Worm (Caenorhabditis elegans): ENCODE results near the gene Y97E10AR.1.

Gene Y97E10AR.1

ce11 chrV:8050811-8051210 is 49.5 kb downstream of the Y97E10AR.1 start, which contains the start of gene col-43:
Gene col-43, minus strand, starts transcription at chrV:8050911.
- TF ChIP-seq unc-62 (GFP tag; optimal IDR thresholded peaks at IDR 0.05) = no peak

DNA sequence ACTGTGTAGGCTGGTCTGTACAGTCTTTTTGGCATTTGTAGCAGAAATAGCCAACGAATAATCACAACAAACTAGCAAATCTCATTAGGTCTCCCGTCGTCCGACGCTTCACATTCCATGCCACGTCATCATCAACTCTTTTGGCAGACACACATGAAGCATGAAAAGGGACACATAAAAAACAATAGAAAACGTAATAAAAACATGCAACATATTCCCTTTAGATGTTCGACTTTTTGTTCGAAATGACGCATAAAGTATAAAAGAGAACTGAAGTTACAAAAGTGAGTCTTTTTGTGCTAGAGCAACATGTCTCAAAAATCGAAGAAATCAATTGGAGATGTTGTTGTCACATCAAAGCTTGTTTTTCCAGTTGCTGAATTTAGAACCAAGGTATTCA is 50.6 kb downstream of the Y97E10AR.1 start, which contains the start of gene sth-1:
sth-1 (plus strand) TSS at position 301 of the 400 bp plus-strand sequence.
- no peak for TF ChIP-seq unc-62 (GFP tag; optimal IDR thresholded peaks at IDR 0.05)

DNA sequence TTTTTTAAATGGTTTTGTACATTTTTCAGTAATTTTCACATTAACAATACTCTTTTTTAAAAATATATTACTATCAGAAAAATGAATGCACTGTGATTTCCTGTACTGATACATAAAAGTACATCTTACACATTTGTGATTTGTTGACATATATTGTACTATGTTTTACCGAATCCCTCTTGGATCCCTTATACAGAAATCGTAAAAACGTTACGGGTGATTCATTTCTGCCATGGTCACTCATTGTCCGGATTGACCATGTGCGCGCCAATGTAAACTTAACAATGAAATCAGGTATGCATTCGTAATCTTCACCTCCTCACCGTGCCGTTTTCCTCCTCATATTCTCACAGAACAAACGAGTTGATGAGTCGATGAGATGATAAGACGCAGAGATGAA is 52.9 kb downstream of the Y97E10AR.1 start, which contains the start of gene ZC513.2:
ZC513.2 (plus strand) TSS at position 301 of the 400 bp plus-strand sequence.
- TF ChIP-seq unc-62 (GFP tag; optimal IDR thresholded peaks at IDR 0.05) = no peak

All from whole organism, dauer.